Worm (Caenorhabditis elegans): ENCODE measurements around the gene Y105C5B.1413.
A peak's percentile ranks its signal among the peaks of the same experiment; 100 is the strongest.

Y105C5B.1413 gene

DNA sequence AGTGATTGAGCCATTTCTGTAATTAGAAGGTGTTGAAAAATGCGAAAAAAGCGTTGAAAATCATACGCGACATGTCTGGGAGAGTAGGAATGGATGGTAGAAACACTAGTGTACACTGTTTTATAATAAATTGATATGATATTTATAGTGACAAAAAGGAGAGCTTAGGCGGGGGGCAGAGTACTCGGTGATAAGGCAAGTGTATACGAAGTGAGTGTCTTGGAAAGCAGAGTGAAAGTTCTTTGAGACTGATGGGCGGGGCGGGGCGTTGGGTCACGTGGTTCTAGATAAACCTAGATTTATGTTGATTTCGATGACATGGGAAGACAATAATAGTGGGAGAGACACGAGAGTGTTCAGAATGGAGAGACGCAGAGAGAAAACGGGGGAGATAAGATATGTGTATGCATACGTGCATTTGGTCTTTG, 13.8 kb downstream of the Y105C5B.1413 start, which contains the start of gene gln-3:
TSS of gene gln-3 (minus strand) at position 73 of the 428 bp plus-strand sequence.
- TF ChIP-seq hpl-2 (GFP tag; optimal IDR thresholded peaks at IDR 0.05) (no peak), unc-30 (tag; optimal IDR thresholded peaks at IDR 0.05) (no peak), lsy-2 (tag; optimal IDR thresholded peaks at IDR 0.05) (peak in 1 of 2 experiments; percentile 19), nhr-28 (tag; optimal IDR thresholded peaks at IDR 0.05) (no peak), mdl-1 (tag; optimal IDR thresholded peaks at IDR 0.05) (peak in 1 of 2 experiments; percentile 80), nhr-47 (tag; optimal IDR thresholded peaks at IDR 0.05) (peak; percentile 45), egl-27 (tag; optimal IDR thresholded peaks at IDR 0.05) (no peak), unc-62 (GFP tag; optimal IDR thresholded peaks at IDR 0.05) (no peak), C34B4.2 (tag; optimal IDR thresholded peaks at IDR 0.05) (no peak), tbx-2 (tag; optimal IDR thresholded peaks at IDR 0.05) (peak; percentile 47), swsn-7 (tag; optimal IDR thresholded peaks at IDR 0.05) (peak; percentile 40), pax-3 (tag; optimal IDR thresholded peaks at IDR 0.05) (no peak), efl-1 (optimal IDR thresholded peaks at IDR 0.05) (no peak), efl-1 (GFP tag; optimal IDR thresholded peaks at IDR 0.05 in 1 of 2) (no peak), nhr-85 (tag) (peak; percentile 81), ets-5 (GFP tag; IDR thresholded peaks at IDR 0.05) (no peak), unc-98 (GFP tag; IDR thresholded peaks at IDR 0.05) (no peak), mab-9 (GFP tag; IDR thresholded peaks at IDR 0.05) (0 out of 2 replicates have a peak, but pooled peaks have one; percentile 29), rnt-1 (tag; optimal IDR thresholded peaks at IDR 0.05) (peak; percentile 57), aly-2 (tag; optimal IDR thresholded peaks at IDR 0.05) (no peak), ces-1 (GFP tag; optimal IDR thresholded peaks at IDR 0.05) (no peak), nhr-90 (tag; optimal IDR thresholded peaks at IDR 0.05; ENCODE audit: poor library complexity) (peak; percentile 72), unc-130 (tag; optimal IDR thresholded peaks at IDR 0.05) (peak; percentile 57), lin-14 (GFP tag; optimal IDR thresholded peaks at IDR 0.05) (peak; percentile 76), lin-13 (GFP tag; optimal IDR thresholded peaks at IDR 0.05) (peak; percentile 33), lin-15B (tag; optimal IDR thresholded peaks at IDR 0.05) (no peak), fos-1 (tag; optimal IDR thresholded peaks at IDR 0.05) (no peak), ceh-88 (GFP tag; IDR thresholded peaks at IDR 0.05) (peak; percentile 13; the same call in 1 of the 2 replicates), ztf-4 (tag; optimal IDR thresholded peaks at IDR 0.05) (peak; percentile 37), elt-2 (tag; optimal IDR thresholded peaks at IDR 0.05) (peak; percentile 81), grh-1 (GFP tag; IDR thresholded peaks at IDR 0.05) (peak; percentile 59), dpl-1 (GFP tag; optimal IDR thresholded peaks at IDR 0.05) (peak in 1 of 3 experiments; percentile 5), nhr-11 (tag; optimal IDR thresholded peaks at IDR 0.05) (no peak), ceh-82 (tag; optimal IDR thresholded peaks at IDR 0.05) (no peak), nhr-71 (tag; optimal IDR thresholded peaks at IDR 0.05) (peak; percentile 75), blmp-1 (tag; optimal IDR thresholded peaks at IDR 0.05) (peak; percentile 93), nhr-20 (tag; optimal IDR thresholded peaks at IDR 0.05) (peak; percentile 69), elt-3 (tag; optimal IDR thresholded peaks at IDR 0.05) (peak in 2 of 6 experiments; percentile 45 to 69), lin-35 (GFP tag; optimal IDR thresholded peaks at IDR 0.05) (peak in 1 of 2 experiments; percentile 57), ama-1 (optimal IDR thresholded peaks at IDR 0.05) (peak; percentile 73), C16A3.4 (tag; optimal IDR thresholded peaks at IDR 0.05) (peak; percentile 18), nhr-19 (GFP tag; conservative IDR thresholded peaks at IDR 0.05) (peak; percentile 86), isw-1 (GFP tag; IDR thresholded peaks at IDR 0.05) (no peak), ceh-8 (GFP tag; optimal IDR thresholded peaks at IDR 0.05) (no peak), snu-23 (GFP tag; optimal IDR thresholded peaks at IDR 0.05) (peak; percentile 38), mep-1 (tag; optimal IDR thresholded peaks at IDR 0.05) (peak; percentile 7)
